Fruit fly (Drosophila melanogaster) S2 (cell line): Measurements from ENCODE around the gene lili.

Experiments used
- CG8478 ChIP-seq: fragments of >200 bp; optimal IDR thresholded peaks from 2 replicates; lab custom pipeline; 2018
- CTCF ChIP-seq, 2 experiments: fragments of >200 bp; optimal IDR thresholded peaks; 2 replicates each; lab custom pipeline; 2018

- TF ChIP-seq CG8478: no peak
- TF ChIP-seq CTCF (optimal IDR thresholded peaks at IDR 0.05; lab: Kevin White, UChicago): no peak
Observed at dm6 chr3R:24862574-24863089, 48.8 kb upstream of the lili start, which contains the start of gene CG7016.
